Worm (Caenorhabditis elegans) whole organism, early embryonic: ENCODE measurements around the gene nra-3.

Experiments used
- ama-1 ChIP-seq: fragments of 150-350 bp; optimal IDR thresholded peaks from 2 replicates; lab custom pipeline; 2014
- ceh-36 ChIP-seq: sonication (generic microtip); optimal IDR thresholded peaks from 2 replicates; lab custom pipeline; 2016; ENCODE audit warnings: missing genetic modification characterization, inconsistent platforms, missing compliant biosample characterization
- ets-7 ChIP-seq: sonication (generic microtip); optimal IDR thresholded peaks from 2 replicates; lab custom pipeline; 2016; ENCODE audit warnings: missing genotype, missing genetic modification characterization, missing compliant biosample characterization
- flt-1 ChIP-seq: fragments of 200-800 bp; sonication (Bioruptor generic); IDR thresholded peaks from 2 replicates; pipeline ENCODE4 v1.3.6; 2022; ENCODE audit warnings: missing genetic modification characterization, missing compliant biosample characterization
- hmg-4 ChIP-seq: fragments of 200-800 bp; sonication (Bioruptor generic); optimal IDR thresholded peaks from 2 replicates; lab custom pipeline; 2018; ENCODE audit warnings: mild to moderate bottlenecking, missing genetic modification characterization, missing compliant biosample characterization
- hnd-1 ChIP-seq: sonication (generic microtip); optimal IDR thresholded peaks from 2 replicates; lab custom pipeline; 2016; ENCODE audit warnings: missing genetic modification characterization, missing compliant biosample characterization
- pes-1 ChIP-seq: fragments of 200-800 bp; sonication (Bioruptor generic); IDR thresholded peaks from 2 replicates; pipeline ENCODE4 v1.3.6; 2022; ENCODE audit warnings: missing genetic modification reagents, missing genetic modification characterization, missing compliant biosample characterization
- sea-1 ChIP-seq: fragments of 200-800 bp; sonication (Bioruptor generic); conservative IDR thresholded peaks from 2 replicates; pipeline ENCODE4 v1.3.6; 2022; ENCODE audit warnings: missing genetic modification characterization, missing compliant biosample characterization
- tbx-37 ChIP-seq: fragments of 200-800 bp; sonication (Bioruptor generic); conservative IDR thresholded peaks from 2 replicates; pipeline ENCODE4 v1.3.6; 2022; ENCODE audit warnings: missing genetic modification reagents, missing genetic modification characterization, missing compliant biosample characterization

DNA sequence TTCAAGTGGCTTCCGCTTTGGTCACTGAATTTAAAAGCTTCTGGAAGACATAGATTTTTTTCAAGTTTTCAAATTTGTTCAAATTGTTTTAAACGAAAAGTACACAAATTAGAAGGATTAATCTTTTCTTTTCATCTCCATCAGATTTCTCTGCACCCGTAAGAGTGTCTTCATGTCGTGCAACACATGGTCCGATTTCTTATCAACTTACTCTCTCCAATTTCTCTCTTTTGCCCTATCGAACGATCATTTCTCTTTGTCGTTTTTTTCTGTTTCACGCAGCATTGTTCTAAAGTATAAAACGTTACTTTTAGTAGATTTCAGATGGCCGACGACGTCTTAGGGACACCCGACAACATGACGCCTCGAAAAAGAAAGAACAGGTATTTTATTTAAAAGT lies 34.0 kb upstream of the nra-3 start, which contains the start of gene pssy-1:
- TF ChIP-seq ama-1 (lab: Kevin White, UChicago), result no peak
- TF ChIP-seq hmg-4 (GFP tag; lab: Kevin White, UChicago), result no peak
- no peak for TF ChIP-seq hnd-1 (tag; lab: Kevin White, UChicago)
- no peak for TF ChIP-seq ceh-36
- TF ChIP-seq sea-1 (GFP tag; lab: Robert Waterston, UW), result no peak
- no peak for TF ChIP-seq flt-1 (GFP tag; lab: Robert Waterston, UW)
- TF ChIP-seq tbx-37 (GFP tag; lab: Robert Waterston, UW), result no peak
- TF ChIP-seq pes-1 (GFP tag; lab: Robert Waterston, UW), result no peak
- TF ChIP-seq ets-7 (tag; lab: Kevin White, UChicago), result no peak
